Fruit fly (Drosophila melanogaster): ENCODE results near the gene CG4907.
A peak's percentile ranks its signal among the peaks of the same experiment; 100 is the strongest.

CG4907 gene

dm6 chr3R:22710662-22711061 is at the start of gene CG4907:
Gene CG4907 (minus strand): TSS chr3R:22710762.
- no peak for TF ChIP-seq Vsx2 (GFP tag; optimal IDR thresholded peaks at IDR 0.05; ENCODE audit: partially characterized antibody)
- TF ChIP-seq pan (optimal IDR thresholded peaks at IDR 0.05): no peak
- TF ChIP-seq GATAd (GFP tag; optimal IDR thresholded peaks at IDR 0.05): no peak
- TF ChIP-seq h (GFP tag; optimal IDR thresholded peaks at IDR 0.05): no peak
- TF ChIP-seq Mio (GFP tag; optimal IDR thresholded peaks at IDR 0.05): no peak
- TF ChIP-seq Dif (GFP tag; optimal IDR thresholded peaks at IDR 0.05; ENCODE audit: partially characterized antibody): no peak
- TF ChIP-seq woc (GFP tag; optimal IDR thresholded peaks at IDR 0.05): no peak
- no peak for TF ChIP-seq dl (GFP tag; optimal IDR thresholded peaks at IDR 0.05; ENCODE audit: insufficient read depth in 1 of 2, partially characterized antibody in 2 of 2)
- TF ChIP-seq dmrt93B (GFP tag; optimal IDR thresholded peaks at IDR 0.05): no peak
- TF ChIP-seq N (GFP tag; optimal IDR thresholded peaks at IDR 0.05): no peak
- no peak for TF ChIP-seq Hr83 (GFP tag; optimal IDR thresholded peaks at IDR 0.05; ENCODE audit: poor library complexity, severe bottlenecking)
- TF ChIP-seq Jra (GFP tag; optimal IDR thresholded peaks at IDR 0.05): no peak
- TF ChIP-seq Dfd (GFP tag; optimal IDR thresholded peaks at IDR 0.05): no peak

DNA sequence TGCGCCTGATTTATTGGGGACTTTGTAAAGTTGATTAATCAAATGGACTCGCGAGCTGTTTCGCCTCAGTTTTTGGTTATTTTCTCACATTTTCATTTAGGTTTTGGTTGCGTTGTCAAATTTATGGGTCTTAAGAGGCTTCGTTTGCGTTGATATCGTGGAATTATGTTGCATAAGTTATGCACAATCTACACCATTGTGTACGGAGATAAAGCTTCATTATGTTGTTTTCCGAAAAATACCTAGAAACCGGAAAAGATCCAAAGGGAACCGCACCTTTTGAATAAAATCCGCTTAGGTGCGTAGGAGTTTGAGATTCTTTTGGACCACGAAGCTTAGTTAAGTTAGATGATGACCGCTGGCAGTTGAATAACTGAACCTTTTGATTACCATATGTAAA is 46.6 kb upstream of the CG4907 start:
- TF ChIP-seq psq (GFP tag; optimal IDR thresholded peaks at IDR 0.05) (no peak), Dfd (GFP tag; optimal IDR thresholded peaks at IDR 0.05) (no peak), dsf (GFP tag; optimal IDR thresholded peaks at IDR 0.05; ENCODE audit: borderline replicate concordance) (no peak), CG32264 (GFP tag; optimal IDR thresholded peaks at IDR 0.05) (no peak), Hr78 (GFP tag; optimal IDR thresholded peaks at IDR 0.05) (no peak), usp (GFP tag; optimal IDR thresholded peaks at IDR 0.05) (no peak), OdsH (GFP tag; optimal IDR thresholded peaks at IDR 0.05) (no peak), Hnf4 (GFP tag; optimal IDR thresholded peaks at IDR 0.05) (no peak), sage (GFP tag; optimal IDR thresholded peaks at IDR 0.05) (no peak), Jra (GFP tag; optimal IDR thresholded peaks at IDR 0.05) (no peak)

- no peak for TF ChIP-seq Rel (GFP tag; optimal IDR thresholded peaks at IDR 0.05)
- TF ChIP-seq Rel (tag; optimal IDR thresholded peaks at IDR 0.05): peak; percentile 51
- no peak for TF ChIP-seq CG9705 (GFP tag; optimal IDR thresholded peaks at IDR 0.05)
Measured at dm6 chr3R:22756289-22756688, 45.7 kb upstream of the CG4907 start.

DNA sequence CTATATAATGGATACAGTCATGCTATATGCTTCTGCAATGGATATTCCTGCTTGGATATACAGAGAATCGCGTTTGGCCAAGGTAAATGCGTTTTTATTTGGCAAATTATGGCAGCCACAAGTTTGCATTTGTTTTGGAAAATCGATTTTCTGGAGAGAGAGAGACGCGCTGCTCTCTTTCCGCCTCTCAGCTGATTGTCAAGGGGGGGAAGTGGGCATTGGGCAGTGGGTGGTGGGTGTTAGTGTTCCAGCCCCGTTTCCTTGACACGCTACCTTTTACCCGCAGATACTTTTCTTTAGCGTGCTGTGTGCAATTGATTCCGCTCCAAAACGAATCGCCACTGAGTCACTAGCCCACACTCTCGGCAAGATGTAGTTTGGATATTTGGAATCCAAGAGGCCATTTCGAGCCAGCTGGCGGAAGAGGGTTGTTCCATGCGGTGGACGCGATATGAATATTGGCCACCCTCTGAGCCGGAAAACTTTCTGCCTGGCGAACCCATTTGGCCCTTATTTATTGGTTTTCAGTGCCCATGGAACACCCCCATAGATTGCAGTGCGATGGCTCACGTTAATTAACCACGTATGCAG is 44.7 kb upstream of the CG4907 start:
- TF ChIP-seq Vsx2 (GFP tag; optimal IDR thresholded peaks at IDR 0.05; ENCODE audit: partially characterized antibody) (no peak), dl (GFP tag; optimal IDR thresholded peaks at IDR 0.05; ENCODE audit: insufficient read depth in 1 of 2, partially characterized antibody in 2 of 2) (peak in 1 of 2 experiments; percentile 8)

dm6 chr3R:22753895-22754774 is 43.6 kb upstream of the CG4907 start:
- TF ChIP-seq dsf (GFP tag; optimal IDR thresholded peaks at IDR 0.05; ENCODE audit: borderline replicate concordance) (no peak), Myc (optimal IDR thresholded peaks at IDR 0.05) (no peak), foxo (GFP tag; optimal IDR thresholded peaks at IDR 0.05) (peak in 1 of 2 experiments; percentile 33), ey (GFP tag; optimal IDR thresholded peaks at IDR 0.05) (peak; percentile 5), HLH106 (tag; optimal IDR thresholded peaks at IDR 0.05) (no peak), Sp1 (GFP tag; optimal IDR thresholded peaks at IDR 0.05) (no peak), br (GFP tag; optimal IDR thresholded peaks at IDR 0.05) (no peak), lola (GFP tag; optimal IDR thresholded peaks at IDR 0.05) (no peak), Abd-B (GFP tag; optimal IDR thresholded peaks at IDR 0.05) (no peak), Rel (GFP tag; optimal IDR thresholded peaks at IDR 0.05) (no peak), Rel (tag; optimal IDR thresholded peaks at IDR 0.05) (peak; percentile 83), Dfd (GFP tag; optimal IDR thresholded peaks at IDR 0.05) (no peak), CrebA (GFP tag; optimal IDR thresholded peaks at IDR 0.05; ENCODE audit: borderline replicate concordance) (no peak), h (GFP tag; optimal IDR thresholded peaks at IDR 0.05) (peak; percentile 22), Mio (GFP tag; optimal IDR thresholded peaks at IDR 0.05) (no peak), tai (GFP tag; optimal IDR thresholded peaks at IDR 0.05) (no peak), OdsH (GFP tag; optimal IDR thresholded peaks at IDR 0.05) (no peak), dmrt93B (GFP tag; optimal IDR thresholded peaks at IDR 0.05) (no peak), Vsx2 (GFP tag; optimal IDR thresholded peaks at IDR 0.05; ENCODE audit: partially characterized antibody) (no peak), pan (optimal IDR thresholded peaks at IDR 0.05) (no peak), Hr78 (GFP tag; optimal IDR thresholded peaks at IDR 0.05) (no peak), sv (GFP tag; optimal IDR thresholded peaks at IDR 0.05) (peak; percentile 22), Jra (GFP tag; optimal IDR thresholded peaks at IDR 0.05) (no peak), Hnf4 (GFP tag; optimal IDR thresholded peaks at IDR 0.05) (no peak), dl (GFP tag; optimal IDR thresholded peaks at IDR 0.05; ENCODE audit: insufficient read depth in 1 of 2, partially characterized antibody in 2 of 2) (peak in 1 of 2 experiments; percentile 53), jim (GFP tag; optimal IDR thresholded peaks at IDR 0.05) (no peak), usp (GFP tag; optimal IDR thresholded peaks at IDR 0.05) (no peak), woc (GFP tag; optimal IDR thresholded peaks at IDR 0.05) (no peak), GATAd (GFP tag; optimal IDR thresholded peaks at IDR 0.05) (no peak), CG32264 (GFP tag; optimal IDR thresholded peaks at IDR 0.05) (no peak), psq (GFP tag; optimal IDR thresholded peaks at IDR 0.05) (no peak), rgr (GFP tag; optimal IDR thresholded peaks at IDR 0.05) (peak; percentile 19), CG9705 (GFP tag; optimal IDR thresholded peaks at IDR 0.05) (no peak), N (GFP tag; optimal IDR thresholded peaks at IDR 0.05) (no peak)

All from whole organism, wandering third instar larva.